Worm (Caenorhabditis elegans) whole organism, L1 larva: ENCODE measurements around the gene srg-23.

Experiments
- C04F5.9 ChIP-seq: sonication (generic microtip); optimal IDR thresholded peaks from 2 replicates; lab custom pipeline; 2016; ENCODE audit warnings: missing genetic modification characterization, missing compliant biosample characterization
- C16A3.4 ChIP-seq: fragments of 150-350 bp; optimal IDR thresholded peaks from 2 replicates; lab custom pipeline; 2014; ENCODE audit warnings: missing biosample characterization, missing genetic modification characterization
- Y116A8C.19 ChIP-seq: sonication (generic microtip); optimal IDR thresholded peaks from 2 replicates; lab custom pipeline; 2016; ENCODE audit warnings: missing compliant biosample characterization, missing genetic modification characterization, borderline replicate concordance
- aly-2 ChIP-seq: fragments of 150-350 bp; optimal IDR thresholded peaks from 2 replicates; lab custom pipeline; 2014; ENCODE audit warnings: missing biosample characterization, missing genetic modification characterization
- ama-1 ChIP-seq: fragments of 150-350 bp; optimal IDR thresholded peaks from 2 replicates; lab custom pipeline; 2014
- ceh-90 ChIP-seq: sonication (generic microtip); optimal IDR thresholded peaks from 2 replicates; lab custom pipeline; 2016; ENCODE audit warnings: missing genetic modification characterization, missing compliant biosample characterization
- dsc-1 ChIP-seq: sonication (generic microtip); optimal IDR thresholded peaks from 2 replicates; lab custom pipeline; 2016; ENCODE audit warnings: mild to moderate bottlenecking, missing genetic modification characterization, missing compliant biosample characterization
- efl-1 ChIP-seq, 4 experiments: fragments of 150-350 bp; optimal IDR thresholded peaks in 3 of 4; peaks in 1 of 4; 1 replicate in 1 of 4; 2 replicates in 3 of 4; lab custom pipeline; 2014; ENCODE audit warnings: missing biosample characterization in 2 of 4, missing genetic modification characterization in 2 of 4, missing genetic modification reagents in 2 of 4
- efl-3 ChIP-seq: fragments of 200-800 bp; sonication (Bioruptor generic); optimal IDR thresholded peaks from 2 replicates; lab custom pipeline; 2018; ENCODE audit warnings: mild to moderate bottlenecking, missing genetic modification characterization, missing compliant biosample characterization
- elt-2 ChIP-seq: sonication (generic microtip); optimal IDR thresholded peaks from 2 replicates; lab custom pipeline; 2016; ENCODE audit warnings: missing genetic modification characterization, mild to moderate bottlenecking, inconsistent platforms, missing compliant biosample characterization, missing genetic modification reagents
- fkh-10 ChIP-seq: sonication (generic microtip); optimal IDR thresholded peaks from 2 replicates; lab custom pipeline; 2017; ENCODE audit warnings: missing biosample characterization, missing genetic modification reagents, missing genetic modification characterization
- fos-1 ChIP-seq: fragments of 150-350 bp; optimal IDR thresholded peaks from 2 replicates; lab custom pipeline; 2014; ENCODE audit warnings: missing biosample characterization, missing genetic modification characterization
- grh-1 ChIP-seq: fragments of 200-800 bp; sonication (Bioruptor generic); IDR thresholded peaks from 2 replicates; pipeline ENCODE4 v1.3.6; 2022; ENCODE audit warnings: missing genetic modification reagents, missing genetic modification characterization, missing compliant biosample characterization
- hlh-17 ChIP-seq: fragments of 200-800 bp; sonication (Bioruptor generic); optimal IDR thresholded peaks from 2 replicates; lab custom pipeline; 2018; ENCODE audit warnings: missing genetic modification characterization, mild to moderate bottlenecking, missing compliant biosample characterization, moderate library complexity, borderline replicate concordance
- isw-1 ChIP-seq: fragments of 200-800 bp; sonication (Bioruptor generic); IDR thresholded peaks from 2 replicates; pipeline ENCODE4 v1.3.6; 2022; ENCODE audit warnings: missing genetic modification characterization, missing compliant biosample characterization
- lin-14 ChIP-seq: fragments of 200-800 bp; sonication (Bioruptor generic); optimal IDR thresholded peaks from 2 replicates; lab custom pipeline; 2018; ENCODE audit warnings: mild to moderate bottlenecking, missing genetic modification characterization, moderate library complexity, missing compliant biosample characterization
- lin-15B ChIP-seq: fragments of 150-350 bp; sonication (generic microtip); optimal IDR thresholded peaks from 3 replicates; lab custom pipeline; 2014; ENCODE audit warnings: missing biosample characterization, missing genetic modification characterization
- lir-3 ChIP-seq: sonication (generic microtip); optimal IDR thresholded peaks from 2 replicates; lab custom pipeline; 2016; ENCODE audit warnings: mild to moderate bottlenecking, missing genetic modification characterization, moderate library complexity, missing compliant biosample characterization; ENCODE audit not compliant: poor library complexity
- mab-9 ChIP-seq: fragments of 200-800 bp; sonication (Bioruptor generic); IDR thresholded peaks from 2 replicates; pipeline ENCODE4 v1.3.6; 2022; ENCODE audit warnings: missing genetic modification reagents, missing genetic modification characterization, missing compliant biosample characterization
- mef-2 ChIP-seq: fragments of 150-350 bp; optimal IDR thresholded peaks from 2 replicates; lab custom pipeline; 2014; ENCODE audit warnings: missing biosample characterization, missing genetic modification characterization
- nhr-12 ChIP-seq: sonication (generic microtip); optimal IDR thresholded peaks from 2 replicates; lab custom pipeline; 2017; ENCODE audit warnings: missing biosample characterization, missing genetic modification characterization
- nhr-237 ChIP-seq: fragments of 150-350 bp; optimal IDR thresholded peaks from 2 replicates; lab custom pipeline; 2014; ENCODE audit warnings: missing biosample characterization, missing genetic modification characterization
- nhr-47 ChIP-seq: sonication (generic microtip); optimal IDR thresholded peaks from 2 replicates; lab custom pipeline; 2016; ENCODE audit warnings: mild to moderate bottlenecking, missing genetic modification characterization, moderate library complexity, missing compliant biosample characterization
- nhr-76 ChIP-seq: sonication (generic microtip); optimal IDR thresholded peaks from 2 replicates; lab custom pipeline; 2017; ENCODE audit warnings: missing biosample characterization, missing genetic modification characterization
- nhr-84 ChIP-seq: sonication (generic microtip); optimal IDR thresholded peaks from 2 replicates; lab custom pipeline; 2017; ENCODE audit warnings: missing biosample characterization, missing genetic modification characterization
- nhr-90 ChIP-seq: sonication (generic microtip); optimal IDR thresholded peaks from 2 replicates; lab custom pipeline; 2016; ENCODE audit warnings: mild to moderate bottlenecking, missing genetic modification characterization, missing compliant biosample characterization; ENCODE audit not compliant: poor library complexity
- pag-3 ChIP-seq: sonication (generic microtip); optimal IDR thresholded peaks from 2 replicates; lab custom pipeline; 2017; ENCODE audit warnings: missing genetic modification characterization, mild to moderate bottlenecking, missing compliant biosample characterization, antibody characterized with exemption, borderline replicate concordance; ENCODE audit not compliant: insufficient read depth
- pqm-1 ChIP-seq: sonication (generic microtip); optimal IDR thresholded peaks from 3 replicates; lab custom pipeline; 2017; ENCODE audit warnings: missing biosample characterization, missing genetic modification characterization
- rnt-1 ChIP-seq: sonication (generic microtip); optimal IDR thresholded peaks from 2 replicates; lab custom pipeline; 2016; ENCODE audit warnings: mild to moderate bottlenecking, missing genetic modification characterization, moderate library complexity, missing compliant biosample characterization
- skn-1 ChIP-seq: fragments of 150-350 bp; optimal IDR thresholded peaks from 2 replicates; lab custom pipeline; 2014; ENCODE audit warnings: missing biosample characterization, missing genetic modification characterization
- sox-4 ChIP-seq: sonication (generic microtip); optimal IDR thresholded peaks from 2 replicates; lab custom pipeline; 2016; ENCODE audit warnings: missing genetic modification characterization, missing compliant biosample characterization
- sptf-1 ChIP-seq: fragments of 150-350 bp; optimal IDR thresholded peaks from 2 replicates; lab custom pipeline; 2014; ENCODE audit warnings: missing biosample characterization, missing genetic modification characterization
- sup-37 ChIP-seq: fragments of 200-800 bp; sonication (Bioruptor generic); optimal IDR thresholded peaks from 2 replicates; lab custom pipeline; 2018; ENCODE audit warnings: mild to moderate bottlenecking, missing genetic modification characterization, missing compliant biosample characterization
- tlp-1 ChIP-seq: fragments of 150-350 bp; optimal IDR thresholded peaks from 2 replicates; lab custom pipeline; 2014; ENCODE audit warnings: missing biosample characterization, missing genetic modification characterization
- unc-98 ChIP-seq: fragments of 200-800 bp; sonication (Bioruptor generic); IDR thresholded peaks from 2 replicates; pipeline ENCODE4 v1.3.6; 2022; ENCODE audit warnings: missing genetic modification characterization, missing compliant biosample characterization
- vab-15 ChIP-seq: sonication (generic microtip); optimal IDR thresholded peaks from 2 replicates; lab custom pipeline; 2017; ENCODE audit warnings: missing genotype, mild to moderate bottlenecking, missing genetic modification characterization, missing compliant biosample characterization
- zip-4 ChIP-seq: fragments of 200-800 bp; sonication (Bioruptor generic); optimal IDR thresholded peaks from 2 replicates; lab custom pipeline; 2018; ENCODE audit warnings: mild to moderate bottlenecking, missing genetic modification characterization, moderate library complexity, missing compliant biosample characterization

srg-23 gene

DNA sequence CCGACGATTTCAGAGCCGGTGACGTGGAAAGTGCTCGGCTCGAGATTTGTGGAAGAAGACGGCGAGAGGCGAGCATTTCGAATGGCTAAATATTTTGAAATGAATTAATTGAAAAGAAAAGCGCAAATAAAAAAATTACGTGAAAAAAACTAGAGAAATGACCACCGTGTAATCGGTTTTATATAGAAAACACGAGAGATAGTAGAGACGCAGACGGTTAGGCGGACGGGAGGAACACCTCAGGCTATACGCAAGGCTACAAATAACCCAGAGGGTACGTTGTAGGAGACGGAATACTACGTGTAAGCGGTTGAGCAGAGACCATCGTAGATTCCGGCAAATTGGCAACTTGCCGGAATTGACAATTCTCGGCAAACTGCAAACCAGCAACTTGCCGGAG, 15.2 kb upstream of the srg-23 start, which contains the start of gene Y25C1A.13:
Gene Y25C1A.13, minus strand, starts transcription at position 101 of the 400 bp plus-strand sequence.
- TF ChIP-seq lin-14 (GFP tag; lab: Kevin White, UChicago): peak; percentile 40
- no peak for TF ChIP-seq nhr-84
- no peak for TF ChIP-seq nhr-12

DNA sequence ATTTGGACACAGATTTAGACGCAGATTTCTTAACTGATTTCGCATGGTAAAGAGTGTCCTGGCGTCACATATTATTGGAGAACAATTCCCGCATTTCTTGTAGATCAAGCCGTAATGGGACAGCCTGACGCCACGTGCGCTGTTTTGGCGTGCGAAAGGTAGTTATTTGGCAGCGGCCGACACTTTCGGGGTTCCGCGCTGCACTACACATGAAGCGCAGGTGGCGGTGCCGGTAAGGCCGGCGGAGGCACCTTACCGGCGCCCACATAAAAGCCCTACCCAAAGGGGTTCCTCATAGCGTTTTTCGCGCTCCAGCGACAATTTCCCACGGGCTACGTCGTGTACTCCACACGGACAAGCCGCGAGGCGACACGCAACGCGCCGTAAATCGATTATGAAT, 14.1 kb upstream of the srg-23 start:
- TF ChIP-seq nhr-237 (tag; lab: Kevin White, UChicago) (no peak), nhr-90 (no peak), mef-2 (tag; lab: Kevin White, UChicago) (no peak), nhr-12 (no peak), ceh-90 (tag; lab: Kevin White, UChicago) (no peak), skn-1 (no peak)

DNA sequence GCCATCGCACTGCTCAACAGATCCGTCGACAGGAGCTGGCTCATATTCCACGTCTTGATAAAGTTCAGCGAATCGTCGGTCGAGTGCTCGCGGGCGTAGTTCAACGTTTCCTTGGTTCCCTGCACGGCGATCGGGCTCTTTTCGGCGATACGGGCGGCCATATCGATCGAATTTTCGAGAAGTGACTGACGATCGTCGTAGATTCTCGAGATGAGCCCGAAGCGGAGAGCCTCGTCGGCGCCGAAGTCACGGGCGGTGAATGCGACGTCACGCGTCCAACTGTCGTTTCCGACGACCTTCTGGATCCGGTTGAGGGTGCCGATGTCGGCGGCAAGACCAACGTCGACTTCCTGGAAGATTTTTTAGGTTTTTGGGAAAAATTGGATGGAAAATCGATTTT, 13.6 kb upstream of the srg-23 start:
- no peak for TF ChIP-seq aly-2 (tag; lab: Kevin White, UChicago)
- no peak for TF ChIP-seq efl-1 (optimal IDR thresholded peaks at IDR 0.05; lab: Kevin White, UChicago)
- TF ChIP-seq efl-1 (GFP tag; optimal IDR thresholded peaks at IDR 0.05 in 1 of 2; lab: Kevin White, UChicago): no peak
- no peak for TF ChIP-seq vab-15 (tag; lab: Kevin White, UChicago)
- no peak for TF ChIP-seq Y116A8C.19 (tag; lab: Kevin White, UChicago)
- no peak for TF ChIP-seq ama-1 (lab: Kevin White, UChicago)
- no peak for TF ChIP-seq elt-2 (tag; lab: Kevin White, UChicago)
- no peak for TF ChIP-seq tlp-1 (tag; lab: Kevin White, UChicago)
- no peak for TF ChIP-seq nhr-84
- TF ChIP-seq efl-3 (GFP tag; lab: Kevin White, UChicago): no peak
- no peak for TF ChIP-seq rnt-1 (tag; lab: Kevin White, UChicago)
- TF ChIP-seq skn-1: no peak
- no peak for TF ChIP-seq lin-15B (tag; lab: Kevin White, UChicago)
- no peak for TF ChIP-seq nhr-47 (tag; lab: Kevin White, UChicago)
- TF ChIP-seq lir-3 (tag; lab: Kevin White, UChicago): no peak
- TF ChIP-seq isw-1 (GFP tag; lab: Robert Waterston, UW): no peak
- TF ChIP-seq pag-3 (tag; lab: Kevin White, UChicago): no peak
- no peak for TF ChIP-seq nhr-76 (tag; lab: Kevin White, UChicago)
- TF ChIP-seq mab-9 (GFP tag; lab: Robert Waterston, UW): no peak
- no peak for TF ChIP-seq sox-4 (tag; lab: Kevin White, UChicago)
- TF ChIP-seq zip-4 (GFP tag; lab: Kevin White, UChicago): no peak

DNA sequence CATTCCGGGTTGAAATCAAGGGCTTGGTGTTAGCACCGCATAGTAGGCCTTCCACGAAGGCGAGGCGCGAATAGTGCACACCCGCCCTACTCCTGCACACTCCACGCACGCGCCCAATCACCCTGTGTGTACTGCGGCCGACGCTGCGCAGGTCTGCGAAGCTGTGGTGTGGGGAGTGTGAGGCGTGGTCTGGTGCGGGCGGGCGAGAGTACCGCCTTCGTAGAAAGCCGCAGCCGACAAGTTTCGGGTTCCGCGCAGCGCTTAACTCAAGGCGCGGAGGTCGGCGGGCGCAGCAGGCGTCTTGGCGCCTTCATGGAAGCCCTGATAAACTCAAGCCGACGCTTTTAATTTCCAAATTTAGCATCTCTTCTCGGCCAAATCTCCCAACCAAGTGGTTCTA, 12.1 kb upstream of the srg-23 start:
- TF ChIP-seq hlh-17 (GFP tag; lab: Kevin White, UChicago) (no peak), unc-98 (GFP tag; lab: Robert Waterston, UW) (no peak), tlp-1 (tag; lab: Kevin White, UChicago) (no peak), dsc-1 (tag; lab: Kevin White, UChicago) (no peak), sup-37 (GFP tag; lab: Kevin White, UChicago) (no peak), efl-3 (GFP tag; lab: Kevin White, UChicago) (no peak), mab-9 (GFP tag; lab: Robert Waterston, UW) (no peak), grh-1 (no peak), C04F5.9 (tag; lab: Kevin White, UChicago) (no peak), lin-14 (GFP tag; lab: Kevin White, UChicago) (no peak), isw-1 (GFP tag; lab: Robert Waterston, UW) (no peak), fkh-10 (GFP tag; lab: Kevin White, UChicago) (no peak), pqm-1 (tag; lab: Kevin White, UChicago) (no peak), fos-1 (tag; lab: Kevin White, UChicago) (no peak), lir-3 (tag; lab: Kevin White, UChicago) (no peak), C16A3.4 (tag; lab: Kevin White, UChicago) (no peak), sptf-1 (tag; lab: Kevin White, UChicago) (no peak)
